Fruit fly (Drosophila melanogaster): ENCODE measurements around the gene Ret.

- TF ChIP-seq CTCF (optimal IDR thresholded peaks at IDR 0.05): no peak
- no peak for TF ChIP-seq CG8478 (optimal IDR thresholded peaks at IDR 0.05)
These were observed 38.1 kb upstream of the Ret start, which contains the start of gene CG31626 for dm6 chr2L:21236633-21237032.

Data from S2 (cell line).